Worm (Caenorhabditis elegans) whole organism, young adult: ENCODE measurements around the gene nhl-2.
A peak's percentile ranks its signal among the peaks of the same experiment; 100 is the strongest.

Experiments used
- B0035.1 ChIP-seq: sonication (generic microtip); optimal IDR thresholded peaks from 2 replicates; lab custom pipeline; 2016; ENCODE audit warnings: missing genetic modification characterization, mild to moderate bottlenecking, missing compliant biosample characterization, missing genotype, missing genetic modification reagents
- C06A6.2 ChIP-seq: fragments of 200-800 bp; sonication (Bioruptor generic); conservative IDR thresholded peaks from 2 replicates; pipeline ENCODE4 v1.3.6; 2022; ENCODE audit warnings: missing genetic modification characterization, missing compliant biosample characterization
- D2030.7 ChIP-seq: fragments of 200-800 bp; sonication (Bioruptor generic); IDR thresholded peaks from 2 replicates; pipeline ENCODE4 v1.3.6; 2022; ENCODE audit warnings: missing genetic modification reagents, missing genetic modification characterization, missing compliant biosample characterization
- F22D6.2 ChIP-seq: sonication (generic microtip); optimal IDR thresholded peaks from 2 replicates; lab custom pipeline; 2016; ENCODE audit warnings: mild to moderate bottlenecking, missing genetic modification characterization, missing compliant biosample characterization
- F23B12.7 ChIP-seq: sonication (generic microtip); optimal IDR thresholded peaks from 2 replicates; lab custom pipeline; 2017; ENCODE audit warnings: missing genetic modification characterization, mild to moderate bottlenecking, missing compliant biosample characterization, antibody characterized with exemption, moderate library complexity; ENCODE audit not compliant: insufficient read depth
- F49E8.2 ChIP-seq: sonication (generic microtip); optimal IDR thresholded peaks from 3 replicates; lab custom pipeline; 2017; ENCODE audit warnings: missing genetic modification characterization, mild to moderate bottlenecking, missing compliant biosample characterization, antibody characterized with exemption, moderate library complexity; ENCODE audit not compliant: insufficient read depth
- F57A8.1 ChIP-seq: fragments of 200-800 bp; sonication (Bioruptor generic); optimal IDR thresholded peaks from 2 replicates; lab custom pipeline; 2018; ENCODE audit warnings: mild to moderate bottlenecking, missing genetic modification characterization, moderate library complexity, missing compliant biosample characterization
- F57C9.4 ChIP-seq: sonication (generic microtip); optimal IDR thresholded peaks from 2 replicates; lab custom pipeline; 2017; ENCODE audit warnings: mild to moderate bottlenecking, missing genetic modification characterization, missing compliant biosample characterization
- K11D2.4 ChIP-seq: fragments of 200-800 bp; sonication (Bioruptor generic); IDR thresholded peaks from 2 replicates; pipeline ENCODE4 v1.3.6; 2022; ENCODE audit warnings: missing genetic modification reagents, missing genetic modification characterization, missing compliant biosample characterization
- Y95B8A.8 ChIP-seq: fragments of 200-800 bp; sonication (Bioruptor generic); IDR thresholded peaks from 2 replicates; pipeline ENCODE4 v1.3.6; 2022; ENCODE audit warnings: missing genetic modification reagents, missing genetic modification characterization, missing compliant biosample characterization
- ZK185.1 ChIP-seq: sonication (generic microtip); optimal IDR thresholded peaks from 2 replicates; lab custom pipeline; 2016; ENCODE audit warnings: mild to moderate bottlenecking, missing genetic modification characterization, missing compliant biosample characterization; ENCODE audit not compliant: poor library complexity, severe bottlenecking
- ama-1 ChIP-seq, 3 experiments: fragments of 150-350 bp in 1 of 3; sonication (generic microtip) in 2 of 3; optimal IDR thresholded peaks; 2 replicates each; lab custom pipeline; 2014 to 2018; ENCODE audit warnings: missing biosample characterization in 2 of 3, missing genetic modification characterization in 2 of 3, missing genetic modification reagents in 2 of 3
- athp-1 ChIP-seq: sonication (generic microtip); optimal IDR thresholded peaks from 2 replicates; lab custom pipeline; 2017; ENCODE audit warnings: mild to moderate bottlenecking, missing genetic modification characterization, missing compliant biosample characterization
- attf-5 ChIP-seq: fragments of 200-800 bp; sonication (Bioruptor generic); optimal IDR thresholded peaks from 2 replicates; lab custom pipeline; 2018; ENCODE audit warnings: mild to moderate bottlenecking, missing genetic modification characterization, missing compliant biosample characterization
- cebp-1 ChIP-seq, 2 experiments: fragments of 200-800 bp in 1 of 2; sonication (Bioruptor generic) in 1 of 2; sonication (generic microtip) in 1 of 2; IDR thresholded peaks in 1 of 2; optimal IDR thresholded peaks in 1 of 2; 2 replicates each; pipeline versions ENCODE4 v1.3.6 to Lab custom; 2017 to 2022; ENCODE audit warnings: missing compliant biosample characterization in 2 of 2, missing genetic modification characterization in 2 of 2, mild to moderate bottlenecking in 1 of 2, missing genetic modification reagents in 1 of 2, moderate library complexity in 1 of 2
- ceh-40 ChIP-seq: fragments of 200-800 bp; sonication (Bioruptor generic); IDR thresholded peaks from 2 replicates; pipeline ENCODE4 v1.3.6; 2022; ENCODE audit warnings: missing genetic modification characterization, missing compliant biosample characterization
- ceh-79 ChIP-seq: sonication (generic microtip); optimal IDR thresholded peaks from 2 replicates; lab custom pipeline; 2017; ENCODE audit warnings: mild to moderate bottlenecking, missing genetic modification characterization, missing compliant biosample characterization
- ceh-91 ChIP-seq: fragments of 200-800 bp; sonication (Bioruptor generic); IDR thresholded peaks from 2 replicates; pipeline ENCODE4 v1.3.6; 2022; ENCODE audit warnings: missing genetic modification reagents, missing genetic modification characterization, missing compliant biosample characterization
- die-1 ChIP-seq: sonication (generic microtip); optimal IDR thresholded peaks from 2 replicates; lab custom pipeline; 2016; ENCODE audit warnings: missing genotype, mild to moderate bottlenecking, missing genetic modification characterization, missing compliant biosample characterization
- dox-1 ChIP-seq: fragments of 200-800 bp; sonication (Bioruptor generic); IDR thresholded peaks from 2 replicates; pipeline ENCODE4 v1.3.6; 2022; ENCODE audit warnings: missing genetic modification reagents, missing genetic modification characterization, missing compliant biosample characterization
- dpl-1 ChIP-seq: fragments of 150-350 bp; optimal IDR thresholded peaks from 2 replicates; lab custom pipeline; 2014; ENCODE audit warnings: missing biosample characterization, missing genetic modification reagents, missing genetic modification characterization
- efl-1 ChIP-seq: fragments of 150-350 bp; optimal IDR thresholded peaks from 2 replicates; lab custom pipeline; 2014; ENCODE audit warnings: missing biosample characterization, missing genetic modification reagents, missing genetic modification characterization
- egl-18 ChIP-seq: fragments of 200-800 bp; sonication (Bioruptor generic); IDR thresholded peaks from 2 replicates; pipeline ENCODE4 v1.3.6; 2022; ENCODE audit warnings: missing genetic modification reagents, missing genetic modification characterization, missing compliant biosample characterization
- egrh-3 ChIP-seq: fragments of 200-800 bp; sonication (Bioruptor generic); IDR thresholded peaks from 2 replicates; pipeline ENCODE4 v1.3.6; 2022; ENCODE audit warnings: missing genetic modification reagents, missing genetic modification characterization, missing compliant biosample characterization
- hmg-20 ChIP-seq: fragments of 200-800 bp; sonication (Bioruptor generic); IDR thresholded peaks from 2 replicates; pipeline ENCODE4 v1.3.6; 2022; ENCODE audit warnings: missing genetic modification reagents, missing genetic modification characterization, missing compliant biosample characterization
- hrde-1 ChIP-seq: sonication (generic microtip); optimal IDR thresholded peaks from 2 replicates; lab custom pipeline; 2016; ENCODE audit warnings: missing genetic modification characterization, mild to moderate bottlenecking, missing compliant biosample characterization, moderate library complexity, missing genotype, missing genetic modification reagents, borderline replicate concordance
- let-526 ChIP-seq: fragments of 200-800 bp; sonication (Bioruptor generic); IDR thresholded peaks from 2 replicates; pipeline ENCODE4 v1.3.6; 2022; ENCODE audit warnings: missing genetic modification reagents, missing genetic modification characterization, missing compliant biosample characterization
- lin-35 ChIP-seq, 3 experiments: fragments of 150-350 bp in 2 of 3; sonication (generic microtip) in 1 of 3; optimal IDR thresholded peaks; 2 replicates each; lab custom pipeline; 2014 to 2018; ENCODE audit warnings: missing biosample characterization in 3 of 3, missing genetic modification characterization in 3 of 3, missing genetic modification reagents in 3 of 3
- lin-54 ChIP-seq: fragments of 200-800 bp; sonication (Bioruptor generic); optimal IDR thresholded peaks from 2 replicates; lab custom pipeline; 2018; ENCODE audit warnings: mild to moderate bottlenecking, missing genetic modification characterization, missing compliant biosample characterization
- lir-1 ChIP-seq: fragments of 200-800 bp; sonication (Bioruptor generic); conservative IDR thresholded peaks from 2 replicates; pipeline ENCODE4 v1.3.6; 2022; ENCODE audit warnings: missing genetic modification reagents, missing genetic modification characterization, missing compliant biosample characterization
- lsl-1 ChIP-seq: fragments of 200-800 bp; sonication (Bioruptor generic); optimal IDR thresholded peaks from 2 replicates; lab custom pipeline; 2018; ENCODE audit warnings: mild to moderate bottlenecking, missing genetic modification characterization, moderate library complexity, missing compliant biosample characterization
- madf-10 ChIP-seq: sonication (generic microtip); optimal IDR thresholded peaks from 2 replicates; lab custom pipeline; 2016; ENCODE audit warnings: mild to moderate bottlenecking, missing genetic modification characterization, missing compliant biosample characterization
- nhr-120 ChIP-seq: fragments of 200-800 bp; sonication (Bioruptor generic); IDR thresholded peaks from 2 replicates; pipeline ENCODE4 v1.3.6; 2022; ENCODE audit warnings: missing genetic modification characterization, missing compliant biosample characterization
- nhr-80 ChIP-seq: sonication (generic microtip); optimal IDR thresholded peaks from 2 replicates; lab custom pipeline; 2016; ENCODE audit warnings: missing genetic modification characterization, missing compliant biosample characterization
- nhr-90 ChIP-seq: sonication (generic microtip); optimal IDR thresholded peaks from 2 replicates; lab custom pipeline; 2016; ENCODE audit warnings: missing genotype, mild to moderate bottlenecking, missing genetic modification characterization, missing compliant biosample characterization
- pha-4 ChIP-seq: fragments of 150-350 bp; sonication (generic microtip); optimal IDR thresholded peaks from 2 replicates; lab custom pipeline; 2014; ENCODE audit warnings: missing biosample characterization, missing genetic modification reagents, missing genetic modification characterization
- rec-8 ChIP-seq, 2 experiments: sonication (generic microtip); optimal IDR thresholded peaks; 2 replicates each; lab custom pipeline; 2016; ENCODE audit warnings: mild to moderate bottlenecking in 2 of 2, missing genetic modification characterization in 2 of 2, missing genetic modification reagents in 2 of 2, missing genotype in 2 of 2, missing biosample characterization in 1 of 2, missing compliant biosample characterization in 1 of 2, moderate library complexity in 1 of 2
- repo-1 ChIP-seq: sonication (generic microtip); optimal IDR thresholded peaks from 2 replicates; lab custom pipeline; 2017; ENCODE audit warnings: mild to moderate bottlenecking, missing genetic modification characterization, missing compliant biosample characterization
- rpc-1 ChIP-seq, 2 experiments: fragments of 150-350 bp in 1 of 2; sonication (generic microtip) in 1 of 2; optimal IDR thresholded peaks; 2 replicates each; lab custom pipeline; 2014 to 2018; ENCODE audit warnings: missing biosample characterization in 1 of 2, missing genetic modification characterization in 1 of 2, missing genetic modification reagents in 1 of 2, missing genotype in 1 of 2
- sea-2 ChIP-seq: fragments of 200-800 bp; sonication (Bioruptor generic); IDR thresholded peaks from 2 replicates; pipeline ENCODE4 v1.3.6; 2022; ENCODE audit warnings: missing genetic modification characterization, missing compliant biosample characterization
- snpc-1.1 ChIP-seq: sonication (generic microtip); optimal IDR thresholded peaks from 2 replicates; lab custom pipeline; 2017; ENCODE audit warnings: missing genetic modification characterization, mild to moderate bottlenecking, missing compliant biosample characterization, antibody characterized with exemption, moderate library complexity, missing genotype, missing genetic modification reagents; ENCODE audit not compliant: insufficient read depth
- tbp1 ChIP-seq: fragments of 200-800 bp; sonication (Bioruptor generic); optimal IDR thresholded peaks from 2 replicates; lab custom pipeline; 2018; ENCODE audit warnings: mild to moderate bottlenecking, missing genetic modification characterization, missing compliant biosample characterization
- ztf-18 ChIP-seq: sonication (generic microtip); optimal IDR thresholded peaks from 2 replicates; lab custom pipeline; 2016; ENCODE audit warnings: missing genotype, mild to moderate bottlenecking, missing genetic modification characterization, missing compliant biosample characterization
- ztf-6 ChIP-seq: fragments of 200-800 bp; sonication (Bioruptor generic); IDR thresholded peaks from 2 replicates; pipeline ENCODE4 v1.3.6; 2022; ENCODE audit warnings: missing genetic modification reagents, missing genetic modification characterization, missing compliant biosample characterization

Gene nhl-2

ce11 chrIII:4912317-4912716 is 13.4 kb upstream of the nhl-2 start, which contains the start of the genes F26F4.9 and cee-1 (continued):
- TF ChIP-seq rpc-1 (optimal IDR thresholded peaks at IDR 0.05; lab: Kevin White, UChicago) (no peak), rpc-1 (tag; optimal IDR thresholded peaks at IDR 0.05; lab: Kevin White, UChicago) (no peak), F49E8.2 (tag; lab: Kevin White, UChicago) (no peak), D2030.7 (peak; percentile 26; the same call in 1 of the 2 replicates), repo-1 (tag; lab: Kevin White, UChicago) (no peak), F22D6.2 (tag; lab: Kevin White, UChicago) (no peak), snpc-1.1 (tag; lab: Kevin White, UChicago) (no peak), Y95B8A.8 (GFP tag; lab: Robert Waterston, UW) (no peak), ceh-91 (GFP tag; lab: Robert Waterston, UW) (no peak), efl-1 (GFP tag; lab: Kevin White, UChicago) (no peak), lin-54 (GFP tag; lab: Kevin White, UChicago) (peak; percentile 3), B0035.1 (tag; lab: Kevin White, UChicago) (no peak), egl-18 (GFP tag; lab: Robert Waterston, UW) (no peak), ZK185.1 (tag; lab: Kevin White, UChicago) (peak; percentile 76), die-1 (tag; lab: Kevin White, UChicago) (no peak), pha-4 (tag; lab: Kevin White, UChicago) (no peak), ztf-6 (GFP tag; lab: Robert Waterston, UW) (no peak), K11D2.4 (GFP tag; lab: Robert Waterston, UW) (no peak), hrde-1 (tag; lab: Kevin White, UChicago) (no peak), rec-8 (tag; optimal IDR thresholded peaks at IDR 0.05; lab: Kevin White, UChicago) (peak in 1 of 2 experiments; percentile 53), cebp-1 (GFP tag; IDR thresholded peaks at IDR 0.05; lab: Robert Waterston, UW) (no peak), cebp-1 (tag; optimal IDR thresholded peaks at IDR 0.05; lab: Kevin White, UChicago) (peak; percentile 24), F57C9.4 (no peak), ama-1 (optimal IDR thresholded peaks at IDR 0.05; lab: Kevin White, UChicago) (no peak), ama-1 (GFP tag; optimal IDR thresholded peaks at IDR 0.05; lab: Kevin White, UChicago) (no peak), madf-10 (tag; lab: Kevin White, UChicago) (no peak), let-526 (GFP tag; lab: Robert Waterston, UW) (no peak), ztf-18 (peak; percentile 8), nhr-80 (no peak), C06A6.2 (GFP tag; lab: Robert Waterston, UW) (no peak), nhr-120 (GFP tag; lab: Robert Waterston, UW) (no peak), athp-1 (tag; lab: Kevin White, UChicago) (no peak), nhr-90 (tag; lab: Kevin White, UChicago) (no peak), lir-1 (GFP tag; lab: Robert Waterston, UW) (no peak), dpl-1 (GFP tag; lab: Kevin White, UChicago) (no peak), hmg-20 (GFP tag; lab: Robert Waterston, UW) (no peak), F57A8.1 (GFP tag; lab: Kevin White, UChicago) (no peak), attf-5 (no peak), sea-2 (GFP tag; lab: Robert Waterston, UW) (no peak), egrh-3 (GFP tag; lab: Robert Waterston, UW) (no peak), ceh-79 (tag; lab: Kevin White, UChicago) (no peak), lsl-1 (GFP tag; lab: Kevin White, UChicago) (peak; percentile 34), tbp1 (GFP tag; lab: Kevin White, UChicago) (no peak), lin-35 (GFP tag; optimal IDR thresholded peaks at IDR 0.05; lab: Kevin White, UChicago) (peak in 1 of 3 experiments; percentile 63), dox-1 (GFP tag; lab: Robert Waterston, UW) (peak; percentile 54; the same call in 1 of the 2 replicates), ceh-40 (GFP tag; lab: Robert Waterston, UW) (0 out of 2 replicates have a peak, but pooled peaks have one; percentile 10), F23B12.7 (tag; lab: Kevin White, UChicago) (no peak)
